Worm (Caenorhabditis elegans): Measurements from ENCODE around the gene gly-13.

DNA sequence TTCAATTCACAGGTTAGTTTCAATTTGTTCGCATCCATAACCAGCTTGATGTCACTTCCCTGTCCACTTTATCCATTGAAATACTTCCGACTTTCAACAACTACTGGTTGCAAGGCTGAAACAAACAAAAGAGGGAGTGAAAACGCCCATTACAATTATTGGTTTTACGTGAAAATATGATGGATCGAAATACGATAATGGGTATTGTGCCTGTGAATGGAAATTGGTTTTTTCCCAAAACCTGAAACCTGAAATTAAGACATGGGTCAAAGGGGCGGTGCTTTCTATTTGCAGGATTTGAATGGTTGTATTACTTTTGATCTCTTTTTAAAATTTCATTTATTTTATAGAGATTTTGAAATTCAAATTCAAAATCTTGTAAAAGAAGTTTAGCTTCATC is 2.4 kb upstream of the gly-13 start, which contains the start of gene B0416.2:
- TF ChIP-seq Y22D7AL.16 (tag; optimal IDR thresholded peaks at IDR 0.05) (no peak), ama-1 (optimal IDR thresholded peaks at IDR 0.05) (no peak)
